Fruit fly (Drosophila melanogaster): ENCODE measurements around the gene CG14689.

Gene CG14689

dm6 chr3R:10688835-10689234, 22.2 kb downstream of the CG14689 start:
- no peak for TF ChIP-seq CG17801 (GFP tag; optimal IDR thresholded peaks at IDR 0.05; ENCODE audit: partially characterized antibody)

- TF ChIP-seq CG17801 (GFP tag; optimal IDR thresholded peaks at IDR 0.05; ENCODE audit: partially characterized antibody), result no peak
Measured at dm6 chr3R:10688160-10688559, 22.9 kb downstream of the CG14689 start.

dm6 chr3R:10687312-10687711, 23.7 kb downstream of the CG14689 start:
- TF ChIP-seq CG17801 (GFP tag; optimal IDR thresholded peaks at IDR 0.05; ENCODE audit: partially characterized antibody), result no peak

dm6 chr3R:10686307-10687094, 24.5 kb downstream of the CG14689 start, which contains the start of gene Skel:
Gene Skel, plus strand, starts transcription at chr3R:10686943.
- no peak for TF ChIP-seq CG17801 (GFP tag; optimal IDR thresholded peaks at IDR 0.05; ENCODE audit: partially characterized antibody)

dm6 chr3R:10684284-10684683, 26.8 kb downstream of the CG14689 start:
- no peak for TF ChIP-seq CG17801 (GFP tag; optimal IDR thresholded peaks at IDR 0.05; ENCODE audit: partially characterized antibody)

dm6 chr3R:10683226-10683625, 27.8 kb downstream of the CG14689 start:
- TF ChIP-seq CG17801 (GFP tag; optimal IDR thresholded peaks at IDR 0.05; ENCODE audit: partially characterized antibody), result no peak

dm6 chr3R:10681682-10681962, 29.4 kb downstream of the CG14689 start:
- TF ChIP-seq CG17801 (GFP tag; optimal IDR thresholded peaks at IDR 0.05; ENCODE audit: partially characterized antibody), result no peak

dm6 chr3R:10680825-10681681, 30.0 kb downstream of the CG14689 start, which contains the start of gene Phyhd1:
Gene Phyhd1, minus strand, starts transcription at chr3R:10680925.
- peak; percentile 90 for TF ChIP-seq CG17801 (GFP tag; optimal IDR thresholded peaks at IDR 0.05; ENCODE audit: partially characterized antibody)

dm6 chr3R:10679911-10680310, 31.1 kb downstream of the CG14689 start:
- TF ChIP-seq CG17801 (GFP tag; optimal IDR thresholded peaks at IDR 0.05; ENCODE audit: partially characterized antibody), result no peak

dm6 chr3R:10678935-10679565, 32.0 kb downstream of the CG14689 start:
- no peak for TF ChIP-seq CG17801 (GFP tag; optimal IDR thresholded peaks at IDR 0.05; ENCODE audit: partially characterized antibody)

dm6 chr3R:10677245-10677902, 33.7 kb downstream of the CG14689 start, which contains the start of gene CG6465:
Gene CG6465, minus strand, starts transcription at chr3R:10677251.
- no peak for TF ChIP-seq CG17801 (GFP tag; optimal IDR thresholded peaks at IDR 0.05; ENCODE audit: partially characterized antibody)

dm6 chr3R:10675101-10675500, 35.9 kb downstream of the CG14689 start:
- TF ChIP-seq CG17801 (GFP tag; optimal IDR thresholded peaks at IDR 0.05; ENCODE audit: partially characterized antibody), result no peak

- TF ChIP-seq CG17801 (GFP tag; optimal IDR thresholded peaks at IDR 0.05; ENCODE audit: partially characterized antibody), result no peak
Measured at dm6 chr3R:10673571-10673970, 37.5 kb downstream of the CG14689 start.

- TF ChIP-seq CG17801 (GFP tag; optimal IDR thresholded peaks at IDR 0.05; ENCODE audit: partially characterized antibody), result no peak
Measured at dm6 chr3R:10672680-10673079, 38.4 kb downstream of the CG14689 start.

- TF ChIP-seq CG17801 (GFP tag; optimal IDR thresholded peaks at IDR 0.05; ENCODE audit: partially characterized antibody), result no peak
Measured at dm6 chr3R:10669950-10670349, 41.1 kb downstream of the CG14689 start.
